Fruit fly (Drosophila melanogaster) whole organism, embryonic: Measurements from ENCODE around the gene CG32260.

Experiments used
- Atf3 ChIP-seq: fragments of 200-800 bp; sonication (Bioruptor generic); optimal IDR thresholded peaks from 3 replicates; lab custom pipeline; 2016; ENCODE audit warnings: missing biosample characterization, missing genetic modification characterization
- CG10366 ChIP-seq: fragments of 200-800 bp; sonication (Bioruptor generic); IDR thresholded peaks from 2 replicates; pipeline ENCODE4 v1.3.6; 2022; ENCODE audit warnings: missing biosample characterization, missing genetic modification characterization
- CG10431 ChIP-seq: fragments of 200-800 bp; sonication (Bioruptor generic); optimal IDR thresholded peaks from 3 replicates; lab custom pipeline; 2018; ENCODE audit warnings: missing biosample characterization, mild to moderate bottlenecking, missing genetic modification characterization
- CG10543 ChIP-seq: fragments of 200-800 bp; sonication (Bioruptor generic); optimal IDR thresholded peaks from 3 replicates; lab custom pipeline; 2017; ENCODE audit warnings: missing biosample characterization, mild to moderate bottlenecking, missing genetic modification characterization, moderate library complexity
- CG11398 ChIP-seq: fragments of 200-800 bp; sonication (Bioruptor generic); optimal IDR thresholded peaks from 2 replicates; lab custom pipeline; 2016; ENCODE audit warnings: missing biosample characterization, missing genetic modification characterization
- CG12155 ChIP-seq: fragments of 200-800 bp; sonication (Bioruptor generic); optimal IDR thresholded peaks from 3 replicates; lab custom pipeline; 2016; ENCODE audit warnings: missing biosample characterization, missing genetic modification characterization
- CG12391 ChIP-seq: fragments of 200-800 bp; sonication (Bioruptor generic); optimal IDR thresholded peaks from 3 replicates; lab custom pipeline; 2018; ENCODE audit warnings: missing biosample characterization, mild to moderate bottlenecking, missing genetic modification characterization, moderate library complexity
- CG13424 ChIP-seq: fragments of 200-800 bp; sonication (Bioruptor generic); optimal IDR thresholded peaks from 2 replicates; lab custom pipeline; 2019; ENCODE audit warnings: missing biosample characterization, mild to moderate bottlenecking, missing genetic modification characterization, moderate library complexity
- CG14667 ChIP-seq: fragments of 200-800 bp; sonication (Bioruptor generic); IDR thresholded peaks from 2 replicates; pipeline ENCODE4 v1.3.6; 2022; ENCODE audit warnings: missing biosample characterization, missing genetic modification characterization
- CG15514 ChIP-seq: fragments of 200-800 bp; sonication (Bioruptor generic); optimal IDR thresholded peaks from 3 replicates; lab custom pipeline; 2017; ENCODE audit warnings: missing biosample characterization, missing genetic modification characterization, mild to moderate bottlenecking, moderate library complexity, missing genetic modification reagents
- CG18262 ChIP-seq: fragments of 200-800 bp; optimal IDR thresholded peaks from 3 replicates; lab custom pipeline; 2019; ENCODE audit warnings: missing biosample characterization, mild to moderate bottlenecking, missing genetic modification characterization, moderate library complexity
- CG18599 ChIP-seq: fragments of 200-800 bp; sonication (Bioruptor generic); optimal IDR thresholded peaks from 3 replicates; lab custom pipeline; 2017; ENCODE audit warnings: missing biosample characterization, missing genetic modification characterization, mild to moderate bottlenecking, moderate library complexity, missing genetic modification reagents
- CG2129 ChIP-seq: fragments of 200-800 bp; sonication (Bioruptor generic); IDR thresholded peaks from 2 replicates; pipeline ENCODE4 v1.3.6; 2022; ENCODE audit warnings: missing biosample characterization, missing genetic modification characterization; ENCODE audit not compliant: partially characterized antibody
- CG30020 ChIP-seq: fragments of 200-800 bp; optimal IDR thresholded peaks from 2 replicates; lab custom pipeline; 2019; ENCODE audit warnings: missing biosample characterization, mild to moderate bottlenecking, missing genetic modification characterization, moderate library complexity
- CG30403 ChIP-seq: fragments of 200-800 bp; sonication (Bioruptor generic); optimal IDR thresholded peaks from 3 replicates; lab custom pipeline; 2016; ENCODE audit warnings: missing biosample characterization, missing genetic modification characterization
- CG32772 ChIP-seq: fragments of 200-800 bp; sonication (Bioruptor generic); IDR thresholded peaks from 2 replicates; pipeline ENCODE4 v1.3.6; 2022; ENCODE audit warnings: missing biosample characterization, missing genetic modification characterization
- CG3281 ChIP-seq: fragments of 200-800 bp; sonication (Bioruptor generic); optimal IDR thresholded peaks from 3 replicates; lab custom pipeline; 2017; ENCODE audit warnings: missing biosample characterization, mild to moderate bottlenecking, missing genetic modification characterization
- CG42726 ChIP-seq: fragments of 200-800 bp; sonication (Bioruptor generic); IDR thresholded peaks from 2 replicates; pipeline ENCODE4 v1.3.6; 2022; ENCODE audit warnings: missing biosample characterization, missing genetic modification characterization; ENCODE audit not compliant: partially characterized antibody
- CG4424 ChIP-seq: fragments of 200-800 bp; sonication (Bioruptor generic); optimal IDR thresholded peaks from 3 replicates; lab custom pipeline; 2016; ENCODE audit warnings: missing biosample characterization, missing genetic modification characterization
- CG7786 ChIP-seq: fragments of 200-800 bp; sonication (Bioruptor generic); optimal IDR thresholded peaks from 2 replicates; lab custom pipeline; 2016; ENCODE audit warnings: missing biosample characterization, missing genetic modification characterization
- CG8388 ChIP-seq: fragments of 200-800 bp; sonication (Bioruptor generic); optimal IDR thresholded peaks from 2 replicates; lab custom pipeline; 2019; ENCODE audit warnings: missing biosample characterization, mild to moderate bottlenecking, missing genetic modification characterization, moderate library complexity
- CG9215 ChIP-seq: fragments of 200-800 bp; sonication (Bioruptor generic); IDR thresholded peaks from 2 replicates; pipeline ENCODE4 v1.3.6; 2022; ENCODE audit warnings: missing biosample characterization, missing genetic modification characterization
- Chrac-16 ChIP-seq: fragments of 200-800 bp; sonication (Bioruptor generic); optimal IDR thresholded peaks from 3 replicates; lab custom pipeline; 2016; ENCODE audit warnings: missing biosample characterization, missing genetic modification characterization
- D19B ChIP-seq: fragments of 200-800 bp; sonication (Bioruptor generic); optimal IDR thresholded peaks from 2 replicates; lab custom pipeline; 2017; ENCODE audit warnings: missing biosample characterization, mild to moderate bottlenecking, missing genetic modification characterization
- Doc2 ChIP-seq: fragments of 200-800 bp; sonication (Bioruptor generic); IDR thresholded peaks from 2 replicates; pipeline ENCODE4 v1.3.6; 2022; ENCODE audit warnings: missing biosample characterization, missing genetic modification characterization
- Dref ChIP-seq: fragments of 200-800 bp; sonication (Bioruptor generic); IDR thresholded peaks from 2 replicates; pipeline ENCODE4 v1.3.6; 2022; ENCODE audit warnings: missing biosample characterization, missing genetic modification characterization
- Drgx ChIP-seq: fragments of 200-800 bp; sonication (Bioruptor generic); IDR thresholded peaks from 2 replicates; pipeline ENCODE4 v1.3.6; 2022; ENCODE audit warnings: missing biosample characterization, missing genetic modification characterization
- HmgD ChIP-seq: fragments of 200-800 bp; sonication (Bioruptor generic); optimal IDR thresholded peaks from 3 replicates; lab custom pipeline; 2016; ENCODE audit warnings: missing biosample characterization, missing genetic modification characterization
- Hr3 ChIP-seq: fragments of 200-800 bp; sonication (Bioruptor generic); optimal IDR thresholded peaks from 3 replicates; lab custom pipeline; 2016; ENCODE audit warnings: missing biosample characterization, missing genetic modification characterization
- Hr51 ChIP-seq, 2 experiments: fragments of 200-800 bp; sonication (Bioruptor generic); optimal IDR thresholded peaks; 2 replicates in 1 of 2; 3 replicates in 1 of 2; lab custom pipeline; 2016 to 2018; ENCODE audit warnings: missing biosample characterization in 2 of 2, missing genetic modification characterization in 2 of 2, mild to moderate bottlenecking in 1 of 2, moderate library complexity in 1 of 2
- Mes4 ChIP-seq: fragments of 200-800 bp; sonication (Bioruptor generic); optimal IDR thresholded peaks from 2 replicates; lab custom pipeline; 2016; ENCODE audit warnings: missing biosample characterization, missing genetic modification characterization
- Myb ChIP-seq: fragments of 200-800 bp; sonication (Bioruptor generic); optimal IDR thresholded peaks from 2 replicates; lab custom pipeline; 2016; ENCODE audit warnings: missing biosample characterization, missing genetic modification characterization
- Nf-YB ChIP-seq: fragments of 200-800 bp; sonication (Bioruptor generic); optimal IDR thresholded peaks from 3 replicates; lab custom pipeline; 2019; ENCODE audit warnings: missing biosample characterization, mild to moderate bottlenecking, missing genetic modification characterization, moderate library complexity
- Nf-YC ChIP-seq: fragments of 200-800 bp; optimal IDR thresholded peaks from 3 replicates; lab custom pipeline; 2019; ENCODE audit warnings: missing biosample characterization, mild to moderate bottlenecking, missing genetic modification characterization, moderate library complexity
- Optix ChIP-seq: fragments of 200-800 bp; sonication (Bioruptor generic); IDR thresholded peaks from 3 replicates; pipeline ENCODE4 v1.3.6; 2022; ENCODE audit warnings: missing biosample characterization, missing genetic modification characterization
- Tbp ChIP-seq: fragments of >200 bp; optimal IDR thresholded peaks from 2 replicates; lab custom pipeline; 2018; ENCODE audit warnings: missing biosample characterization, missing genetic modification characterization
- btn ChIP-seq: fragments of 200-800 bp; sonication (Bioruptor generic); optimal IDR thresholded peaks from 2 replicates; lab custom pipeline; 2016; ENCODE audit warnings: missing biosample characterization, missing genetic modification characterization
- eyg ChIP-seq: fragments of 200-800 bp; sonication (Bioruptor generic); optimal IDR thresholded peaks from 3 replicates; lab custom pipeline; 2016; ENCODE audit warnings: missing biosample characterization, missing genetic modification characterization
- fd102C ChIP-seq: fragments of 200-800 bp; sonication (Bioruptor generic); optimal IDR thresholded peaks from 2 replicates; lab custom pipeline; 2018; ENCODE audit warnings: missing biosample characterization, mild to moderate bottlenecking, missing genetic modification characterization, moderate library complexity
- gro ChIP-seq: fragments of 200-800 bp; sonication (Bioruptor generic); optimal IDR thresholded peaks from 2 replicates; lab custom pipeline; 2016; ENCODE audit warnings: missing biosample characterization, missing genetic modification characterization
- inv ChIP-seq: fragments of 200-800 bp; sonication (Bioruptor generic); IDR thresholded peaks from 2 replicates; pipeline ENCODE4 v1.3.6; 2022; ENCODE audit warnings: missing biosample characterization, missing genetic modification characterization; ENCODE audit not compliant: partially characterized antibody
- kay ChIP-seq: fragments of 200-800 bp; sonication (Bioruptor generic); optimal IDR thresholded peaks from 2 replicates; lab custom pipeline; 2016; ENCODE audit warnings: missing biosample characterization, missing genetic modification characterization
- pnt ChIP-seq: fragments of 200-800 bp; sonication (Bioruptor generic); optimal IDR thresholded peaks from 3 replicates; lab custom pipeline; 2016; ENCODE audit warnings: missing biosample characterization, missing genetic modification characterization
- seq ChIP-seq: fragments of 200-800 bp; sonication (Bioruptor generic); IDR thresholded peaks from 2 replicates; pipeline ENCODE4 v1.3.6; 2022; ENCODE audit warnings: missing biosample characterization, missing genetic modification characterization
- slbo ChIP-seq: fragments of 200-800 bp; sonication (Bioruptor generic); IDR thresholded peaks from 2 replicates; pipeline ENCODE4 v1.3.6; 2022; ENCODE audit warnings: missing biosample characterization, missing genetic modification characterization
- slou ChIP-seq: fragments of 200-800 bp; sonication (Bioruptor generic); optimal IDR thresholded peaks from 3 replicates; lab custom pipeline; 2016; ENCODE audit warnings: missing biosample characterization, missing genetic modification characterization
- unpg ChIP-seq: fragments of 200-800 bp; sonication (Bioruptor generic); optimal IDR thresholded peaks from 3 replicates; lab custom pipeline; 2018; ENCODE audit warnings: missing biosample characterization, mild to moderate bottlenecking, missing genetic modification characterization, moderate library complexity
- vnd ChIP-seq: fragments of 200-800 bp; sonication (Bioruptor generic); IDR thresholded peaks from 3 replicates; pipeline ENCODE4 v1.3.6; 2022; ENCODE audit warnings: missing biosample characterization, missing genetic modification characterization; ENCODE audit not compliant: partially characterized antibody
- yki ChIP-seq: fragments of >200 bp; optimal IDR thresholded peaks from 3 replicates; lab custom pipeline; 2018
- zen ChIP-seq: fragments of 200-800 bp; sonication (Bioruptor generic); optimal IDR thresholded peaks from 3 replicates; lab custom pipeline; 2018; ENCODE audit warnings: missing biosample characterization, mild to moderate bottlenecking, missing genetic modification characterization, moderate library complexity

CG32260 gene

dm6 chr3L:4108844-4109494 lies 33.2 kb upstream of the CG32260 start (continued):
- TF ChIP-seq CG4424 (GFP tag; lab: Kevin White, UChicago) (peak; percentile 76), CG10366 (peak; percentile 58), Nf-YB (GFP tag; lab: Kevin White, UChicago) (peak; percentile 62), yki (lab: Kevin White, UChicago) (no peak), Optix (peak; percentile 15; the same call in 1 of the 3 replicates), CG42726 (GFP tag; lab: Robert Waterston, UW) (no peak), CG18599 (GFP tag; lab: Kevin White, UChicago) (peak; percentile 74), inv (GFP tag; lab: Robert Waterston, UW) (no peak), Dref (no peak), CG8388 (GFP tag; lab: Kevin White, UChicago) (peak; percentile 73), unpg (peak; percentile 69), slou (peak; percentile 20), CG30403 (GFP tag; lab: Kevin White, UChicago) (peak; percentile 79), CG15514 (peak; percentile 51), Mes4 (peak; percentile 11), btn (GFP tag; lab: Kevin White, UChicago) (peak; percentile 25), Chrac-16 (GFP tag; lab: Kevin White, UChicago) (peak; percentile 65), gro (GFP tag; lab: Kevin White, UChicago) (peak; percentile 32), Atf3 (peak; percentile 22), CG18262 (peak; percentile 84), HmgD (GFP tag; lab: Kevin White, UChicago) (no peak), CG9215 (GFP tag; lab: Robert Waterston, UW) (peak; percentile 67), vnd (GFP tag; lab: Robert Waterston, UW) (no peak), CG3281 (peak; percentile 77), Doc2 (GFP tag; lab: Robert Waterston, UW) (no peak), Tbp (GFP tag; lab: Kevin White, UChicago) (no peak), slbo (GFP tag; lab: Robert Waterston, UW) (peak; percentile 65), Hr3 (peak; percentile 69), CG12155 (GFP tag; lab: Kevin White, UChicago) (peak; percentile 64), Drgx (GFP tag; lab: Robert Waterston, UW) (peak; percentile 67), CG12391 (tag; lab: Kevin White, UChicago) (peak; percentile 81), D19B (GFP tag; lab: Kevin White, UChicago) (peak; percentile 60), CG10543 (GFP tag; lab: Kevin White, UChicago) (peak; percentile 71), CG7786 (GFP tag; lab: Kevin White, UChicago) (peak; percentile 54), zen (tag; lab: Kevin White, UChicago) (peak; percentile 61), kay (GFP tag; lab: Kevin White, UChicago) (peak; percentile 68), Hr51 (GFP tag; optimal IDR thresholded peaks at IDR 0.05; lab: Kevin White, UChicago) (peak; percentile 51 to 82), fd102C (GFP tag; lab: Kevin White, UChicago) (no peak), CG13424 (tag; lab: Kevin White, UChicago) (peak; percentile 84), Nf-YC (tag; lab: Kevin White, UChicago) (peak; percentile 48), CG2129 (GFP tag; lab: Robert Waterston, UW) (no peak), CG10431 (GFP tag; lab: Kevin White, UChicago) (peak; percentile 50), eyg (GFP tag; lab: Kevin White, UChicago) (peak; percentile 60), CG11398 (GFP tag; lab: Kevin White, UChicago) (peak; percentile 35), CG32772 (peak; percentile 55; the same call in 1 of the 2 replicates), CG14667 (GFP tag; lab: Robert Waterston, UW) (peak; percentile 38; the same call in 1 of the 2 replicates), CG30020 (peak; percentile 32), pnt (peak; percentile 20), seq (0 out of 2 replicates have a peak, but pooled peaks have one; percentile 30), Myb (GFP tag; lab: Kevin White, UChicago) (peak; percentile 7)
